Comparison of ENCODE assay signal across 4 worm cellular contexts in the genomic region with DNA sequence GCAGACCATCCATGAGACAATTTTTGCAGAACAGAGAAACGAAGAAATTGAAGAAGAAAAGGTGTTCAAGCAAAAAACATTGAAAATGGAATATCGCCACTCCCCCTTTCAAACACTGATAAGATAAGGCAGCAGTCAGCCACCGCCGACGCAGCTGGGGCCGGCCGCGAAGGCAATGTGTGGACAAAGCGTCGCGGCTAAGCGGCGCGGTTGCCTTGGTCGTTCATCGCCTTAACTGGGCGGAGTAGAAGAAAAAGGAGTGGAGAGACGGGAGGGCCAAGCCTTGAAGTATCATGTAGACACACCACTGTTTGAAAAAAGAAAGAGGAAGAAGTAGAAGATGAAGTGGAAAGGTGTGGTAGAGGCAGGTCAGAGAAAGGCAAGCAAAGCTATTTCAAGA.
TF ChIP-seq lines count a peak whose summit lies in the region.

No protein-coding gene starts in this region.

TF ChIP-seq in whole organism, L2 larva, 48 proteins besides CTCF, POLR2A, EP300 and RAD21:
- TF ChIP-seq F13H6.1 (tag; optimal IDR thresholded peaks at IDR 0.05; lab: Kevin White, UChicago) = peak; percentile 25
- TF ChIP-seq sma-9 (GFP tag; optimal IDR thresholded peaks at IDR 0.05; lab: Kevin White, UChicago) = peak; percentile 28
- no peak for TF ChIP-seq sma-9 (tag; optimal IDR thresholded peaks at IDR 0.05; lab: Kevin White, UChicago)
- no peak for TF ChIP-seq elt-1 (tag; optimal IDR thresholded peaks at IDR 0.05; lab: Kevin White, UChicago)
- peak; percentile 35 for TF ChIP-seq crh-2 (tag; optimal IDR thresholded peaks at IDR 0.05; lab: Kevin White, UChicago)
- TF ChIP-seq elt-3 (tag; optimal IDR thresholded peaks at IDR 0.05; lab: Kevin White, UChicago) = no peak
- TF ChIP-seq unc-62 (GFP tag; optimal IDR thresholded peaks at IDR 0.05; lab: Kevin White, UChicago) = no peak
- TF ChIP-seq fos-1 (tag; optimal IDR thresholded peaks at IDR 0.05; lab: Kevin White, UChicago) = peak; percentile 68
- no peak for TF ChIP-seq Y55F3AM.14 (GFP tag; optimal IDR thresholded peaks at IDR 0.05; lab: Kevin White, UChicago)
- peak; percentile 44 for TF ChIP-seq sma-3 (GFP tag; optimal IDR thresholded peaks at IDR 0.05; lab: Kevin White, UChicago)
- no peak for TF ChIP-seq sem-4 (tag; optimal IDR thresholded peaks at IDR 0.05; lab: Kevin White, UChicago)
- TF ChIP-seq nhr-25 (tag; optimal IDR thresholded peaks at IDR 0.05; lab: Kevin White, UChicago) = peak; percentile 17
- peak; percentile 22 for TF ChIP-seq blmp-1 (tag; optimal IDR thresholded peaks at IDR 0.05; lab: Kevin White, UChicago; ENCODE audit: insufficient read depth)

TF ChIP-seq in whole organism, L4 larva, 104 proteins besides CTCF, POLR2A, EP300 and RAD21 (continues in another document):
- TF ChIP-seq lin-1 (GFP tag; IDR thresholded peaks at IDR 0.05; lab: Robert Waterston, UW) (peak; percentile 41; the same call in 1 of the 2 replicates), lin-15B (tag; optimal IDR thresholded peaks at IDR 0.05; lab: Kevin White, UChicago) (no peak), cey-2 (tag; optimal IDR thresholded peaks at IDR 0.05; lab: Kevin White, UChicago; ENCODE audit: borderline replicate concordance, insufficient read depth) (no peak), attf-4 (tag; optimal IDR thresholded peaks at IDR 0.05; lab: Kevin White, UChicago) (no peak), fkh-10 (GFP tag; optimal IDR thresholded peaks at IDR 0.05; lab: Kevin White, UChicago) (no peak), aha-1 (tag; lab: Kevin White, UChicago) (peak; percentile 72), rbr-2 (tag; optimal IDR thresholded peaks at IDR 0.05; lab: Kevin White, UChicago) (peak; percentile 15), nhr-237 (tag; optimal IDR thresholded peaks at IDR 0.05; lab: Kevin White, UChicago) (no peak), fos-1 (tag; optimal IDR thresholded peaks at IDR 0.05; lab: Kevin White, UChicago) (no peak), dve-1 (tag; optimal IDR thresholded peaks at IDR 0.05; lab: Kevin White, UChicago; ENCODE audit: insufficient read depth) (peak; percentile 61), egl-43 (GFP tag; IDR thresholded peaks at IDR 0.05; lab: Robert Waterston, UW) (peak; percentile 37; the same call in 1 of the 2 replicates), zfp-3 (GFP tag; conservative IDR thresholded peaks at IDR 0.05; lab: Robert Waterston, UW) (no peak), nhr-25 (tag; optimal IDR thresholded peaks at IDR 0.05; lab: Kevin White, UChicago; ENCODE audit: borderline replicate concordance, insufficient read depth) (no peak), lim-7 (GFP tag; IDR thresholded peaks at IDR 0.05; lab: Robert Waterston, UW) (no peak), pqm-1 (tag; optimal IDR thresholded peaks at IDR 0.05; lab: Kevin White, UChicago) (peak; percentile 55), ceh-62 (tag; optimal IDR thresholded peaks at IDR 0.05; lab: Kevin White, UChicago) (no peak), nhr-102 (tag; optimal IDR thresholded peaks at IDR 0.05; lab: Kevin White, UChicago) (peak; percentile 14), zag-1 (tag; optimal IDR thresholded peaks at IDR 0.05; lab: Kevin White, UChicago) (no peak), saeg-2 (GFP tag; IDR thresholded peaks at IDR 0.05; lab: Robert Waterston, UW) (0 out of 2 replicates have a peak, but pooled peaks have one; percentile 23), D1046.2 (GFP tag; IDR thresholded peaks at IDR 0.05; lab: Robert Waterston, UW) (0 out of 2 replicates have a peak, but pooled peaks have one; percentile 50), ztf-7 (tag; optimal IDR thresholded peaks at IDR 0.05; lab: Kevin White, UChicago) (no peak), hlh-11 (tag; optimal IDR thresholded peaks at IDR 0.05; lab: Kevin White, UChicago) (peak; percentile 84), snpc-1.2 (GFP tag; IDR thresholded peaks at IDR 0.05; lab: Robert Waterston, UW) (peak; percentile 42; the same call in 1 of the 2 replicates)

TF ChIP-seq in whole organism, late embryonic, 69 proteins besides CTCF, POLR2A, EP300 and RAD21:
- peak; percentile 15 for TF ChIP-seq hlh-6 (tag; optimal IDR thresholded peaks at IDR 0.05; lab: Kevin White, UChicago)
- TF ChIP-seq ref-2 (tag; optimal IDR thresholded peaks at IDR 0.05; lab: Kevin White, UChicago) = peak; percentile 58
- peak; percentile 21 for TF ChIP-seq ceh-14 (tag; optimal IDR thresholded peaks at IDR 0.05; lab: Kevin White, UChicago)
- peak; percentile 30 for TF ChIP-seq ceh-31 (tag; optimal IDR thresholded peaks at IDR 0.05; lab: Kevin White, UChicago)
- no peak for TF ChIP-seq fkh-6 (tag; optimal IDR thresholded peaks at IDR 0.05; lab: Kevin White, UChicago)
- no peak for TF ChIP-seq C08G9.2 (tag; optimal IDR thresholded peaks at IDR 0.05; lab: Kevin White, UChicago)
- TF ChIP-seq hlh-13 (GFP tag; optimal IDR thresholded peaks at IDR 0.05; lab: Kevin White, UChicago) = no peak
- TF ChIP-seq sox-4 (tag; optimal IDR thresholded peaks at IDR 0.05; lab: Kevin White, UChicago) = no peak
- no peak for TF ChIP-seq ceh-45 (GFP tag; IDR thresholded peaks at IDR 0.05; lab: Robert Waterston, UW)
- TF ChIP-seq ceh-30 (tag; optimal IDR thresholded peaks at IDR 0.05; lab: Kevin White, UChicago) = no peak
- no peak for TF ChIP-seq ceh-24 (tag; optimal IDR thresholded peaks at IDR 0.05; lab: Kevin White, UChicago)
- peak; percentile 56 for TF ChIP-seq elt-2 (tag; optimal IDR thresholded peaks at IDR 0.05; lab: Kevin White, UChicago)
- no peak for TF ChIP-seq unc-86 (tag; optimal IDR thresholded peaks at IDR 0.05; lab: Kevin White, UChicago)
- no peak for TF ChIP-seq lin-11 (tag; optimal IDR thresholded peaks at IDR 0.05; lab: Kevin White, UChicago)
- no peak for TF ChIP-seq C38D4.7 (GFP tag; optimal IDR thresholded peaks at IDR 0.05; lab: Kevin White, UChicago)
- TF ChIP-seq pqm-1 (tag; optimal IDR thresholded peaks at IDR 0.05; lab: Kevin White, UChicago) = peak; percentile 6
- TF ChIP-seq mec-3 (tag; optimal IDR thresholded peaks at IDR 0.05; lab: Kevin White, UChicago; ENCODE audit: borderline replicate concordance) = no peak
- TF ChIP-seq ceh-34 (tag; optimal IDR thresholded peaks at IDR 0.05; lab: Kevin White, UChicago) = peak; percentile 13

TF ChIP-seq in whole organism, mixed stage, embryonic, 35 proteins besides CTCF, POLR2A, EP300 and RAD21:
- peak; percentile 57 for TF ChIP-seq ham-2 (GFP tag; optimal IDR thresholded peaks at IDR 0.05; lab: Kevin White, UChicago)
- TF ChIP-seq flh-1 (GFP tag; optimal IDR thresholded peaks at IDR 0.05; lab: Kevin White, UChicago) = no peak
